Fruit fly (Drosophila melanogaster): Measurements from ENCODE around the gene CG13962.

DNA sequence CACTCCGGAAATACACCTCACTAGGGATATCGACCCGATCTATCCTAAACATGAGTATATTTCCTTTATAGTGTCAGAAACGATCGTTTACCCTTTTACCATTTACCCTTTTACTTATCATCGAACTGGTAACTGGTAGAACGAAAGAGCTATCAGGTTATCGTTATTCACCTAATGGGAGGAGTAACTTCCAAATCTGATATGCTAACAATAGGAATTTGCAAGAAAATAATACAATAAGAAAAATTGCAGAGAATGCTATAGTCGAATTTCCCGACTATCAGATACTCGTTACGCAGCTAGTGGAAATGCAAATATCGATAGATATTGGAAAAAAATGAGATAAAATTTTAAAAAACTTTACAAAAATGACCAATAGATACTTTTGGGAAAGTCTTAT, 40.1 kb downstream of the CG13962 start:
- no peak for TF ChIP-seq Hnf4 (GFP tag; optimal IDR thresholded peaks at IDR 0.05)
- no peak for TF ChIP-seq sage (GFP tag; optimal IDR thresholded peaks at IDR 0.05)
- TF ChIP-seq N (GFP tag; optimal IDR thresholded peaks at IDR 0.05), result no peak
- TF ChIP-seq usp (GFP tag; optimal IDR thresholded peaks at IDR 0.05), result no peak
- TF ChIP-seq Hr78 (GFP tag; optimal IDR thresholded peaks at IDR 0.05), result no peak
- TF ChIP-seq br (GFP tag; optimal IDR thresholded peaks at IDR 0.05), result no peak

Measured in whole organism, wandering third instar larva.